Worm (Caenorhabditis elegans): ENCODE results near the gene F43C11.8.

F43C11.8 gene

DNA sequence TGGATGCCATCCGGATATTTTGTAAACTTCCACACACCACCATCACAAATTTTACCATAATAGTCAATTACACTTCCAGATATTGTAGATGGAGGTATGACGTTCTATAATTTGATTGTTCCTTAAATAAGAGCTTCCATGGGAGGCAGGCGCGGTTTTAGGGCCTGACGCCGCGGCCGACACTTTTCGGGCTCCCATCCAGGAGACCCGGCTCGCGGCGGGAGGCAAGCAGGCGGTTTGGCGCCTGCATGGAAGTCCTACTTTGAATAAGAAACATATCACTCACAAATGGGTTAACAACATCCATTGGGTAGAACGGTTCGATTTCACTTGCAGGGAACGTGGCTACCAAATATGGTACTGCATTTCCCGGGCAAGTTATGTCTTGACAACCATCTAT, 47.4 kb downstream of the F43C11.8 start:
- TF ChIP-seq egrh-3 (GFP tag; IDR thresholded peaks at IDR 0.05) = peak; percentile 55; the same call in 1 of the 2 replicates
- TF ChIP-seq atf-7 (tag; optimal IDR thresholded peaks at IDR 0.05) = no peak

DNA sequence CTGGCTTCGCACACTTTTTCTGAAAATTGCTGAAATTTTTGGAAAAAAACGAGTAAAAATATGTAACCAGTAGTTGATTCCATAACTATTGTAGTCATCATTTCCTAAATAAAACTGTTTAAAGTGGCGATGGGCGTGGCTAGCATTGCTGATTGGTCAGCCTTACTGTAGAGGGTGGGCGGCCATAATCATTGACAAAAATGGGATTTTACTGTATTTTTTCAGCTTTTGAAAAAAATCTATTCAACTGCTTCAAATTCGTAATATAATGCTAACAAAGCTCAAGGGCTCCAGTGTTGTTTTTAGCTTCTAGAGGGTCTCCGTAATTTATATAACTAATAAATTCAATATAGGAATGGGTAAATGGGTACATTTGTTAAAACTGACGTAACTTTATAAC, 47.9 kb downstream of the F43C11.8 start, which contains the start of gene F16G10.7:
F16G10.7 (minus strand) TSS at position 101 of the 400 bp plus-strand sequence.
- no peak for TF ChIP-seq Y79H2A.3 (GFP tag; conservative IDR thresholded peaks at IDR 0.05)
- no peak for TF ChIP-seq F55B11.4 (tag; optimal IDR thresholded peaks at IDR 0.05; ENCODE audit: borderline replicate concordance, insufficient read depth)
- TF ChIP-seq let-607 (tag; optimal IDR thresholded peaks at IDR 0.05) = no peak
- TF ChIP-seq C17E4.6 (GFP tag; IDR thresholded peaks at IDR 0.05) = no peak
- TF ChIP-seq hsf-1 (GFP tag; IDR thresholded peaks at IDR 0.05) = no peak
- no peak for TF ChIP-seq mes-4 (tag; optimal IDR thresholded peaks at IDR 0.05)
- TF ChIP-seq F33H1.4 (GFP tag; IDR thresholded peaks at IDR 0.05) = no peak
- TF ChIP-seq snpc-3.4 (tag; optimal IDR thresholded peaks at IDR 0.05) = no peak
- TF ChIP-seq F10E7.11 (tag; optimal IDR thresholded peaks at IDR 0.05) = no peak
- TF ChIP-seq Y95B8A.8 (GFP tag; IDR thresholded peaks at IDR 0.05) = no peak
- TF ChIP-seq sdz-38 (tag; optimal IDR thresholded peaks at IDR 0.05) = no peak
- no peak for TF ChIP-seq lsl-1 (GFP tag; optimal IDR thresholded peaks at IDR 0.05)
- no peak for TF ChIP-seq hrde-1 (tag; optimal IDR thresholded peaks at IDR 0.05; ENCODE audit: borderline replicate concordance)

DNA sequence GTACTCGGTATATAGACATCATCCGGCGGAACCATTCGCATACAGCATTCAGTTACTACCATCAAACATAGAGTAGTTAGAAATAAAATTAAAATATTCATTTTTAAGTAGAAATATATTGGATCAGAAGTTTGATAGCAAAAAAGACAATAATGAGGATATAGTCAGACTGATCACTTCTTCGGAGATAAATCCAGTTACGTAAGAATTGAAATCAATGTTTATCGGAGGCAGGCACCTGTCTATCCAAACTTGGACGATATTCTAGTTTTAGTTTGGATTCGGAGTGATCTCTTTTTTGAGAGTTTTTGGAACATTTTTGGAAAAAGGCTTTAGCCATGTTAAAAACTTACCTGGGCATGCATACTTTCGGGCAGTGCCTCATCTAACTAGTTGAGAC, 51.0 kb downstream of the F43C11.8 start, which contains the start of gene F16G10.8:
F16G10.8 (minus strand) TSS at position 101 of the 400 bp plus-strand sequence.
- TF ChIP-seq madf-8 (GFP tag; conservative IDR thresholded peaks at IDR 0.05) (no peak), rpc-1 (optimal IDR thresholded peaks at IDR 0.05) (no peak), rpc-1 (tag; optimal IDR thresholded peaks at IDR 0.05) (no peak), mel-28 (tag; optimal IDR thresholded peaks at IDR 0.05; ENCODE audit: borderline replicate concordance) (no peak), attf-3 (GFP tag; conservative IDR thresholded peaks at IDR 0.05) (no peak), lir-1 (GFP tag; conservative IDR thresholded peaks at IDR 0.05) (no peak), snpc-4 (GFP tag; optimal IDR thresholded peaks at IDR 0.05) (no peak), snpc-4 (tag; optimal IDR thresholded peaks at IDR 0.05) (no peak), mcd-1 (GFP tag; IDR thresholded peaks at IDR 0.05) (no peak), ztf-3 (GFP tag; optimal IDR thresholded peaks at IDR 0.05) (no peak), attf-6 (GFP tag; IDR thresholded peaks at IDR 0.05) (no peak), let-526 (GFP tag; IDR thresholded peaks at IDR 0.05) (no peak), ccch-3 (GFP tag; optimal IDR thresholded peaks at IDR 0.05) (no peak), Y67H2A.10 (GFP tag; conservative IDR thresholded peaks at IDR 0.05) (no peak), atf-7 (tag; optimal IDR thresholded peaks at IDR 0.05) (no peak), rec-8 (tag; optimal IDR thresholded peaks at IDR 0.05) (no peak)

Measured in whole organism, young adult.